Worm (Caenorhabditis elegans) whole organism, late embryonic: ENCODE measurements around the gene K10C2.8.

Experiments used
- C08G9.2 ChIP-seq: sonication (generic microtip); optimal IDR thresholded peaks from 2 replicates; lab custom pipeline; 2016; ENCODE audit warnings: mild to moderate bottlenecking, missing genetic modification characterization, moderate library complexity, missing compliant biosample characterization
- K02D7.2 ChIP-seq: sonication (generic microtip); optimal IDR thresholded peaks from 2 replicates; lab custom pipeline; 2017; ENCODE audit warnings: mild to moderate bottlenecking, missing genetic modification characterization, missing compliant biosample characterization
- Y22D7AL.16 ChIP-seq: sonication (generic microtip); optimal IDR thresholded peaks from 2 replicates; lab custom pipeline; 2016; ENCODE audit warnings: missing genetic modification characterization, missing compliant biosample characterization
- ceh-14 ChIP-seq: sonication (generic microtip); optimal IDR thresholded peaks from 2 replicates; lab custom pipeline; 2016; ENCODE audit warnings: missing genotype, missing genetic modification characterization, missing compliant biosample characterization
- ceh-2 ChIP-seq: sonication (generic microtip); optimal IDR thresholded peaks from 2 replicates; lab custom pipeline; 2016; ENCODE audit warnings: missing genotype, missing genetic modification characterization, missing compliant biosample characterization
- ceh-22 ChIP-seq: sonication (generic microtip); optimal IDR thresholded peaks from 2 replicates; lab custom pipeline; 2017; ENCODE audit warnings: missing biosample characterization, missing genetic modification characterization
- ceh-31 ChIP-seq: sonication (generic microtip); optimal IDR thresholded peaks from 2 replicates; lab custom pipeline; 2016; ENCODE audit warnings: missing genetic modification characterization, missing compliant biosample characterization
- ceh-6 ChIP-seq: fragments of 200-800 bp; sonication (Bioruptor generic); optimal IDR thresholded peaks from 2 replicates; lab custom pipeline; 2018; ENCODE audit warnings: mild to moderate bottlenecking, missing genetic modification characterization, missing compliant biosample characterization
- che-1 ChIP-seq: sonication (generic microtip); optimal IDR thresholded peaks from 2 replicates; lab custom pipeline; 2016; ENCODE audit warnings: mild to moderate bottlenecking, missing genetic modification characterization, missing compliant biosample characterization
- dmd-4 ChIP-seq: sonication (generic microtip); optimal IDR thresholded peaks from 2 replicates; lab custom pipeline; 2016; ENCODE audit warnings: borderline replicate concordance, missing genetic modification characterization, missing compliant biosample characterization
- dve-1 ChIP-seq: sonication (generic microtip); optimal IDR thresholded peaks from 2 replicates; lab custom pipeline; 2017; ENCODE audit warnings: antibody characterized with exemption, mild to moderate bottlenecking, missing genetic modification characterization, missing compliant biosample characterization
- elt-2 ChIP-seq: sonication (generic microtip); optimal IDR thresholded peaks from 2 replicates; lab custom pipeline; 2016; ENCODE audit warnings: missing genetic modification reagents, missing genetic modification characterization, missing compliant biosample characterization
- ets-4 ChIP-seq: sonication (generic microtip); optimal IDR thresholded peaks from 2 replicates; lab custom pipeline; 2016; ENCODE audit warnings: missing genetic modification characterization, missing compliant biosample characterization
- eyg-1 ChIP-seq: sonication (generic microtip); optimal IDR thresholded peaks from 2 replicates; lab custom pipeline; 2016; ENCODE audit warnings: missing genotype, missing genetic modification characterization, missing compliant biosample characterization
- fkh-6 ChIP-seq: sonication (generic microtip); optimal IDR thresholded peaks from 2 replicates; lab custom pipeline; 2016; ENCODE audit warnings: missing genetic modification characterization, missing compliant biosample characterization
- hlh-13 ChIP-seq: fragments of 200-800 bp; sonication (Bioruptor generic); optimal IDR thresholded peaks from 2 replicates; lab custom pipeline; 2018; ENCODE audit warnings: mild to moderate bottlenecking, missing genetic modification characterization, missing compliant biosample characterization
- hlh-15 ChIP-seq: sonication (generic microtip); optimal IDR thresholded peaks from 2 replicates; lab custom pipeline; 2016; ENCODE audit warnings: missing genetic modification characterization, missing compliant biosample characterization
- hlh-6 ChIP-seq: sonication (generic microtip); optimal IDR thresholded peaks from 2 replicates; lab custom pipeline; 2016; ENCODE audit warnings: missing genotype, missing genetic modification characterization, missing compliant biosample characterization
- lim-6 ChIP-seq: sonication (generic microtip); optimal IDR thresholded peaks from 2 replicates; lab custom pipeline; 2016; ENCODE audit warnings: missing genetic modification characterization, missing compliant biosample characterization
- madf-2 ChIP-seq: sonication (generic microtip); optimal IDR thresholded peaks from 2 replicates; lab custom pipeline; 2017; ENCODE audit warnings: missing genetic modification characterization, missing compliant biosample characterization
- mec-3 ChIP-seq: sonication (generic microtip); optimal IDR thresholded peaks from 2 replicates; lab custom pipeline; 2016; ENCODE audit warnings: borderline replicate concordance, missing genetic modification characterization, missing compliant biosample characterization
- nfya-1 ChIP-seq: sonication (generic microtip); optimal IDR thresholded peaks from 2 replicates; lab custom pipeline; 2017; ENCODE audit warnings: missing genetic modification characterization, mild to moderate bottlenecking, missing compliant biosample characterization, antibody characterized with exemption, moderate library complexity
- nhr-11 ChIP-seq: fragments of 150-350 bp; optimal IDR thresholded peaks from 2 replicates; lab custom pipeline; 2014; ENCODE audit warnings: missing biosample characterization, missing genetic modification characterization
- pat-9 ChIP-seq: fragments of 200-800 bp; sonication (Bioruptor generic); optimal IDR thresholded peaks from 2 replicates; lab custom pipeline; 2018; ENCODE audit warnings: mild to moderate bottlenecking, missing genetic modification characterization, moderate library complexity, missing compliant biosample characterization
- pax-1 ChIP-seq: fragments of 150-350 bp; optimal IDR thresholded peaks from 2 replicates; lab custom pipeline; 2014; ENCODE audit warnings: missing biosample characterization, missing genetic modification characterization
- pros-1 ChIP-seq: fragments of 150-350 bp; optimal IDR thresholded peaks from 2 replicates; lab custom pipeline; 2014; ENCODE audit warnings: missing biosample characterization, missing genetic modification reagents, missing genetic modification characterization
- rnt-1 ChIP-seq: sonication (generic microtip); optimal IDR thresholded peaks from 2 replicates; lab custom pipeline; 2016; ENCODE audit warnings: missing genetic modification characterization, missing compliant biosample characterization
- tbx-2 ChIP-seq: sonication (generic microtip); optimal IDR thresholded peaks from 2 replicates; lab custom pipeline; 2016; ENCODE audit warnings: missing genetic modification characterization, missing compliant biosample characterization
- tbx-7 ChIP-seq: sonication (generic microtip); optimal IDR thresholded peaks from 2 replicates; lab custom pipeline; 2016; ENCODE audit warnings: missing genotype, missing genetic modification characterization, missing compliant biosample characterization
- ttx-3 ChIP-seq: sonication (generic microtip); optimal IDR thresholded peaks from 2 replicates; lab custom pipeline; 2016; ENCODE audit warnings: missing genetic modification reagents, missing genetic modification characterization, missing compliant biosample characterization
- unc-3 ChIP-seq, 2 experiments: fragments of 200-800 bp in 1 of 2; sonication (Bioruptor generic) in 1 of 2; sonication (generic microtip) in 1 of 2; conservative IDR thresholded peaks in 1 of 2; optimal IDR thresholded peaks in 1 of 2; 2 replicates each; pipeline versions ENCODE4 v1.3.6 to Lab custom; 2016 to 2022; ENCODE audit warnings: missing compliant biosample characterization in 2 of 2, missing genetic modification characterization in 2 of 2, missing genetic modification reagents in 1 of 2
- unc-86 ChIP-seq: sonication (generic microtip); optimal IDR thresholded peaks from 2 replicates; lab custom pipeline; 2016; ENCODE audit warnings: missing genetic modification characterization, missing compliant biosample characterization
- zip-5 ChIP-seq: sonication (generic microtip); optimal IDR thresholded peaks from 2 replicates; lab custom pipeline; 2016; ENCODE audit warnings: missing genetic modification characterization, missing compliant biosample characterization
- ztf-16 ChIP-seq: sonication (generic microtip); optimal IDR thresholded peaks from 2 replicates; lab custom pipeline; 2017; ENCODE audit warnings: missing genetic modification characterization, missing compliant biosample characterization

The K10C2.8 gene

ce11 chrX:6458467-6458866, 21.0 kb upstream of the K10C2.8 start:
- TF ChIP-seq zip-5 (tag; lab: Kevin White, UChicago): no peak
- TF ChIP-seq hlh-6: no peak
- TF ChIP-seq ceh-2: no peak
- no peak for TF ChIP-seq ceh-31 (tag; lab: Kevin White, UChicago)
- TF ChIP-seq ceh-14 (tag; lab: Kevin White, UChicago): no peak
- no peak for TF ChIP-seq tbx-2 (tag; lab: Kevin White, UChicago)
- no peak for TF ChIP-seq fkh-6 (tag; lab: Kevin White, UChicago)
- no peak for TF ChIP-seq ttx-3 (tag; lab: Kevin White, UChicago)
- TF ChIP-seq K02D7.2: no peak
- no peak for TF ChIP-seq pat-9 (tag; lab: Kevin White, UChicago)
- TF ChIP-seq rnt-1 (tag; lab: Kevin White, UChicago): no peak
- TF ChIP-seq ets-4 (tag; lab: Kevin White, UChicago): no peak
- TF ChIP-seq elt-2 (tag; lab: Kevin White, UChicago): no peak

ce11 chrX:6458001-6458400, 20.6 kb upstream of the K10C2.8 start:
- no peak for TF ChIP-seq dve-1 (tag; lab: Kevin White, UChicago)
- no peak for TF ChIP-seq pax-1
- TF ChIP-seq ceh-14 (tag; lab: Kevin White, UChicago): no peak
- TF ChIP-seq ztf-16 (tag; lab: Kevin White, UChicago): no peak
- no peak for TF ChIP-seq ceh-2

ce11 chrX:6456567-6456966, 19.1 kb upstream of the K10C2.8 start, which contains the start of gene pept-1:
pept-1 (plus strand) TSS chrX:6456872.
- TF ChIP-seq ceh-6 (GFP tag; lab: Kevin White, UChicago): no peak
- TF ChIP-seq pax-1: no peak
- peak; percentile 19 for TF ChIP-seq elt-2 (tag; lab: Kevin White, UChicago)
- no peak for TF ChIP-seq ceh-14 (tag; lab: Kevin White, UChicago)
- TF ChIP-seq tbx-7: no peak
- no peak for TF ChIP-seq ceh-22 (tag; lab: Kevin White, UChicago)

- TF ChIP-seq ceh-31 (tag; lab: Kevin White, UChicago) (no peak), madf-2 (tag; lab: Kevin White, UChicago) (no peak), hlh-13 (GFP tag; lab: Kevin White, UChicago) (no peak), pax-1 (no peak), fkh-6 (tag; lab: Kevin White, UChicago) (no peak), hlh-15 (no peak), C08G9.2 (tag; lab: Kevin White, UChicago) (no peak), ceh-14 (tag; lab: Kevin White, UChicago) (no peak), lim-6 (tag; lab: Kevin White, UChicago) (no peak), Y22D7AL.16 (tag; lab: Kevin White, UChicago) (no peak), ceh-6 (GFP tag; lab: Kevin White, UChicago) (no peak), dmd-4 (no peak), nhr-11 (tag; lab: Kevin White, UChicago) (no peak), mec-3 (tag; lab: Kevin White, UChicago) (no peak), unc-3 (GFP tag; conservative IDR thresholded peaks at IDR 0.05; lab: Robert Waterston, UW) (no peak), unc-3 (tag; optimal IDR thresholded peaks at IDR 0.05; lab: Kevin White, UChicago) (no peak), unc-86 (no peak), eyg-1 (tag; lab: Kevin White, UChicago) (no peak), che-1 (tag; lab: Kevin White, UChicago) (no peak), nfya-1 (tag; lab: Kevin White, UChicago) (no peak), pros-1 (no peak)
Observed at ce11 chrX:6455157-6455556, 17.7 kb upstream of the K10C2.8 start, which contains the start of gene nas-33. nas-33 (minus strand) TSS chrX:6455257.
